Fruit fly (Drosophila melanogaster): ENCODE results near the gene CG7362.
A peak's percentile ranks its signal among the peaks of the same experiment; 100 is the strongest.

Gene CG7362

dm6 chr3R:14754806-14755488 lies 687 bp upstream of the CG7362 start:
- TF ChIP-seq CG17801 (GFP tag; optimal IDR thresholded peaks at IDR 0.05; ENCODE audit: partially characterized antibody): peak; percentile 92

- TF ChIP-seq CG17801 (GFP tag; optimal IDR thresholded peaks at IDR 0.05; ENCODE audit: partially characterized antibody): no peak
Observed at dm6 chr3R:14751023-14751422, 3.2 kb downstream of the CG7362 start, which contains the start of gene smp-30. smp-30 (minus strand) TSS chr3R:14751246.

dm6 chr3R:14749077-14749798 lies 5.0 kb downstream of the CG7362 start:
- TF ChIP-seq CG17801 (GFP tag; optimal IDR thresholded peaks at IDR 0.05; ENCODE audit: partially characterized antibody): peak; percentile 67

- TF ChIP-seq CG17801 (GFP tag; optimal IDR thresholded peaks at IDR 0.05; ENCODE audit: partially characterized antibody): no peak
Observed at dm6 chr3R:14748323-14749076, 5.8 kb downstream of the CG7362 start.

- no peak for TF ChIP-seq CG17801 (GFP tag; optimal IDR thresholded peaks at IDR 0.05; ENCODE audit: partially characterized antibody)
Observed at dm6 chr3R:14747915-14748314, 6.3 kb downstream of the CG7362 start.

dm6 chr3R:14747259-14747856 lies 6.9 kb downstream of the CG7362 start:
- no peak for TF ChIP-seq CG17801 (GFP tag; optimal IDR thresholded peaks at IDR 0.05; ENCODE audit: partially characterized antibody)

dm6 chr3R:14744339-14745129 lies 9.7 kb downstream of the CG7362 start:
- TF ChIP-seq CG17801 (GFP tag; optimal IDR thresholded peaks at IDR 0.05; ENCODE audit: partially characterized antibody): no peak

- no peak for TF ChIP-seq CG17801 (GFP tag; optimal IDR thresholded peaks at IDR 0.05; ENCODE audit: partially characterized antibody)
Observed at dm6 chr3R:14743418-14743817, 10.8 kb downstream of the CG7362 start.

dm6 chr3R:14742928-14743327 lies 11.3 kb downstream of the CG7362 start:
- TF ChIP-seq CG17801 (GFP tag; optimal IDR thresholded peaks at IDR 0.05; ENCODE audit: partially characterized antibody): peak; percentile 50

dm6 chr3R:14742064-14742463 lies 12.2 kb downstream of the CG7362 start:
- TF ChIP-seq CG17801 (GFP tag; optimal IDR thresholded peaks at IDR 0.05; ENCODE audit: partially characterized antibody): no peak

dm6 chr3R:14741192-14741915 lies 12.9 kb downstream of the CG7362 start, which contains the start of the genes eff and jvl:
eff (minus strand) TSS chr3R:14741319.
jvl (plus strand) TSS chr3R:14741582.
- peak; percentile 13 for TF ChIP-seq CG17801 (GFP tag; optimal IDR thresholded peaks at IDR 0.05; ENCODE audit: partially characterized antibody)

dm6 chr3R:14740658-14741191 lies 13.5 kb downstream of the CG7362 start:
- peak; percentile 74 for TF ChIP-seq CG17801 (GFP tag; optimal IDR thresholded peaks at IDR 0.05; ENCODE audit: partially characterized antibody)

dm6 chr3R:14740253-14740522 lies 14.1 kb downstream of the CG7362 start:
- TF ChIP-seq CG17801 (GFP tag; optimal IDR thresholded peaks at IDR 0.05; ENCODE audit: partially characterized antibody): no peak

Measured in ovary, adult (tissue).